Fruit fly (Drosophila melanogaster) whole organism, adult: Measurements from ENCODE around the gene CG11885.
A peak's percentile ranks its signal among the peaks of the same experiment; 100 is the strongest.

Source experiments
- CG12768 ChIP-seq: fragments of 200-800 bp; sonication (Bioruptor generic); optimal IDR thresholded peaks from 2 replicates; lab custom pipeline; 2017; ENCODE audit warnings: missing biosample characterization, missing genetic modification characterization, mild to moderate bottlenecking, moderate library complexity, missing genetic modification reagents
- CG14711 ChIP-seq: fragments of 200-800 bp; sonication (Bioruptor generic); optimal IDR thresholded peaks from 2 replicates; lab custom pipeline; 2018; ENCODE audit warnings: missing biosample characterization, mild to moderate bottlenecking, missing genetic modification characterization, moderate library complexity
- CG7045 ChIP-seq: fragments of 200-800 bp; sonication (Bioruptor generic); optimal IDR thresholded peaks from 2 replicates; lab custom pipeline; 2017; ENCODE audit warnings: missing biosample characterization, mild to moderate bottlenecking, missing genetic modification characterization
- CG7101 ChIP-seq: fragments of 200-800 bp; sonication (Bioruptor generic); optimal IDR thresholded peaks from 2 replicates; lab custom pipeline; 2018; ENCODE audit warnings: missing biosample characterization, mild to moderate bottlenecking, missing genetic modification characterization, moderate library complexity
- Clk ChIP-seq: fragments of 200-800 bp; sonication (Bioruptor generic); optimal IDR thresholded peaks from 2 replicates; lab custom pipeline; 2017; ENCODE audit warnings: missing biosample characterization, missing genetic modification characterization
- Hr96 ChIP-seq: fragments of 200-800 bp; sonication (Bioruptor generic); optimal IDR thresholded peaks from 2 replicates; lab custom pipeline; 2016; ENCODE audit warnings: missing biosample characterization, missing genetic modification characterization
- bab1 ChIP-seq: fragments of 200-800 bp; sonication (Bioruptor generic); optimal IDR thresholded peaks from 3 replicates; lab custom pipeline; 2019; ENCODE audit warnings: missing biosample characterization, mild to moderate bottlenecking, missing genetic modification characterization, moderate library complexity
- kay ChIP-seq: fragments of 200-800 bp; sonication (Bioruptor generic); peaks from one replicate; lab custom pipeline; 2016; ENCODE audit warnings: missing biosample characterization, missing genetic modification characterization, borderline replicate concordance
- ovo ChIP-seq: fragments of 200-800 bp; sonication (Bioruptor generic); optimal IDR thresholded peaks from 2 replicates; lab custom pipeline; 2016; ENCODE audit warnings: missing biosample characterization, missing genetic modification characterization
- pad ChIP-seq: fragments of 200-800 bp; sonication (Bioruptor generic); optimal IDR thresholded peaks from 3 replicates; lab custom pipeline; 2017; ENCODE audit warnings: missing biosample characterization, missing genetic modification characterization, mild to moderate bottlenecking, moderate library complexity, missing genetic modification reagents
- tj ChIP-seq: fragments of 200-800 bp; sonication (Bioruptor generic); optimal IDR thresholded peaks from 3 replicates; lab custom pipeline; 2017; ENCODE audit warnings: missing biosample characterization, mild to moderate bottlenecking, missing genetic modification characterization, moderate library complexity
- toe ChIP-seq: fragments of 200-800 bp; sonication (Bioruptor generic); optimal IDR thresholded peaks from 2 replicates; lab custom pipeline; 2016; ENCODE audit warnings: missing biosample characterization, missing genetic modification characterization

- TF ChIP-seq pad (peak; percentile 14), CG7101 (tag; lab: Kevin White, UChicago) (peak; percentile 68), CG7045 (GFP tag; lab: Kevin White, UChicago) (peak; percentile 18), bab1 (GFP tag; lab: Kevin White, UChicago) (no peak), tj (GFP tag; lab: Kevin White, UChicago) (peak; percentile 60), CG14711 (tag; lab: Kevin White, UChicago) (peak; percentile 74), Hr96 (peak; percentile 32), ovo (GFP tag; lab: Kevin White, UChicago) (no peak), Clk (no peak), CG12768 (peak; percentile 65), kay (peak; percentile 89), toe (no peak)
Observed at dm6 chr2L:468745-469358, 47.6 kb upstream of the CG11885 start.
